Fruit fly (Drosophila melanogaster) whole organism, embryonic: Measurements from ENCODE around the gene CG43136.

Experiments
- Ada2b ChIP-seq: fragments of 200-800 bp; sonication (Bioruptor generic); IDR thresholded peaks from 2 replicates; pipeline ENCODE4 v1.3.6; 2022; ENCODE audit warnings: missing biosample characterization, missing genetic modification characterization
- Awh ChIP-seq: fragments of 200-800 bp; sonication (Bioruptor generic); IDR thresholded peaks from 2 replicates; pipeline ENCODE4, ENCODE4 v1.3.6; 2022; ENCODE audit warnings: missing biosample characterization, missing genetic modification characterization
- Bdp1 ChIP-seq: fragments of 200-800 bp; sonication (Bioruptor generic); optimal IDR thresholded peaks from 3 replicates; lab custom pipeline; 2016; ENCODE audit warnings: missing biosample characterization, missing genetic modification characterization
- C15 ChIP-seq: fragments of 200-800 bp; sonication (Bioruptor generic); IDR thresholded peaks from 3 replicates; pipeline ENCODE4 v1.3.6; 2022; ENCODE audit warnings: missing biosample characterization, missing genetic modification characterization
- CG11456 ChIP-seq: fragments of 200-800 bp; sonication (Bioruptor generic); IDR thresholded peaks from 3 replicates; pipeline ENCODE4 v1.3.6; 2022; ENCODE audit warnings: missing biosample characterization, missing genetic modification characterization
- CG12769 ChIP-seq: fragments of 200-800 bp; sonication (Bioruptor generic); optimal IDR thresholded peaks from 2 replicates; lab custom pipeline; 2019; ENCODE audit warnings: missing biosample characterization, mild to moderate bottlenecking, missing genetic modification characterization, moderate library complexity
- CG14014 ChIP-seq: fragments of 200-800 bp; sonication (Bioruptor generic); IDR thresholded peaks from 2 replicates; pipeline ENCODE4 v1.3.6; 2022; ENCODE audit warnings: missing biosample characterization, missing genetic modification characterization
- CG16779 ChIP-seq: fragments of 200-800 bp; sonication (Bioruptor generic); IDR thresholded peaks from 2 replicates; pipeline ENCODE4 v1.3.6; 2022; ENCODE audit warnings: missing biosample characterization, missing genetic modification characterization
- CG17328 ChIP-seq: fragments of 200-800 bp; sonication (Bioruptor generic); IDR thresholded peaks from 2 replicates; pipeline ENCODE4 v1.3.6; 2022; ENCODE audit warnings: missing biosample characterization, missing genetic modification characterization
- CG1792 ChIP-seq: fragments of 200-800 bp; sonication (Bioruptor generic); optimal IDR thresholded peaks from 2 replicates; lab custom pipeline; 2016; ENCODE audit warnings: missing biosample characterization, missing genetic modification characterization
- CG30020 ChIP-seq: fragments of 200-800 bp; optimal IDR thresholded peaks from 2 replicates; lab custom pipeline; 2019; ENCODE audit warnings: missing biosample characterization, mild to moderate bottlenecking, missing genetic modification characterization, moderate library complexity
- CG31365 ChIP-seq: fragments of 200-800 bp; sonication (Bioruptor generic); optimal IDR thresholded peaks from 2 replicates; lab custom pipeline; 2018; ENCODE audit warnings: missing biosample characterization, mild to moderate bottlenecking, missing genetic modification characterization
- CG31388 ChIP-seq: fragments of 200-800 bp; sonication (Bioruptor generic); optimal IDR thresholded peaks from 2 replicates; lab custom pipeline; 2016; ENCODE audit warnings: missing biosample characterization, missing genetic modification characterization
- CG3281 ChIP-seq: fragments of 200-800 bp; sonication (Bioruptor generic); optimal IDR thresholded peaks from 3 replicates; lab custom pipeline; 2017; ENCODE audit warnings: missing biosample characterization, mild to moderate bottlenecking, missing genetic modification characterization
- CG3726 ChIP-seq: fragments of 200-800 bp; sonication (Bioruptor generic); IDR thresholded peaks from 3 replicates; pipeline ENCODE4, ENCODE4 v1.3.6; 2022; ENCODE audit warnings: missing biosample characterization, missing genetic modification characterization
- CG3838 ChIP-seq: fragments of 200-800 bp; sonication (Bioruptor generic); optimal IDR thresholded peaks from 3 replicates; lab custom pipeline; 2016; ENCODE audit warnings: missing biosample characterization, missing genetic modification characterization
- CG3847 ChIP-seq: fragments of 200-800 bp; sonication (Bioruptor generic); IDR thresholded peaks from 2 replicates; pipeline ENCODE4 v1.3.6; 2022; ENCODE audit warnings: missing biosample characterization, missing genetic modification characterization
- CG3995 ChIP-seq: fragments of 200-800 bp; sonication (Bioruptor generic); optimal IDR thresholded peaks from 3 replicates; lab custom pipeline; 2016; ENCODE audit warnings: missing biosample characterization, missing genetic modification characterization
- CG4360 ChIP-seq: fragments of 200-800 bp; sonication (Bioruptor generic); IDR thresholded peaks from 2 replicates; pipeline ENCODE4 v1.3.6; 2022; ENCODE audit warnings: missing biosample characterization, missing genetic modification characterization
- CG7271 ChIP-seq: fragments of 200-800 bp; sonication (Bioruptor generic); optimal IDR thresholded peaks from 2 replicates; lab custom pipeline; 2018; ENCODE audit warnings: missing biosample characterization, mild to moderate bottlenecking, missing genetic modification characterization, moderate library complexity
- CG8388 ChIP-seq: fragments of 200-800 bp; sonication (Bioruptor generic); optimal IDR thresholded peaks from 2 replicates; lab custom pipeline; 2019; ENCODE audit warnings: missing biosample characterization, mild to moderate bottlenecking, missing genetic modification characterization, moderate library complexity
- CG9215 ChIP-seq: fragments of 200-800 bp; sonication (Bioruptor generic); IDR thresholded peaks from 2 replicates; pipeline ENCODE4 v1.3.6; 2022; ENCODE audit warnings: missing biosample characterization, missing genetic modification characterization
- Dip2 ChIP-seq: fragments of 200-800 bp; sonication (Bioruptor generic); IDR thresholded peaks from 2 replicates; pipeline ENCODE4 v1.3.6; 2022; ENCODE audit warnings: missing biosample characterization, missing genetic modification characterization
- ERR ChIP-seq: fragments of 200-800 bp; sonication (Bioruptor generic); optimal IDR thresholded peaks from 2 replicates; lab custom pipeline; 2016; ENCODE audit warnings: missing biosample characterization, missing genetic modification characterization
- Ets97D ChIP-seq: fragments of 200-800 bp; sonication (Bioruptor generic); optimal IDR thresholded peaks from 3 replicates; lab custom pipeline; 2016; ENCODE audit warnings: missing biosample characterization, missing genetic modification characterization
- Fer3 ChIP-seq: fragments of 200-800 bp; sonication (Bioruptor generic); optimal IDR thresholded peaks from 2 replicates; lab custom pipeline; 2018; ENCODE audit warnings: missing biosample characterization, mild to moderate bottlenecking, missing genetic modification characterization, moderate library complexity
- Kr ChIP-seq: fragments of 200-800 bp; sonication (Bioruptor generic); optimal IDR thresholded peaks from 2 replicates; lab custom pipeline; 2017; ENCODE audit warnings: missing biosample characterization, mild to moderate bottlenecking, missing genetic modification characterization
- NC2α ChIP-seq: fragments of 200-800 bp; sonication (Bioruptor generic); optimal IDR thresholded peaks from 2 replicates; lab custom pipeline; 2016; ENCODE audit warnings: missing biosample characterization, missing genetic modification characterization
- Optix ChIP-seq: fragments of 200-800 bp; sonication (Bioruptor generic); IDR thresholded peaks from 3 replicates; pipeline ENCODE4 v1.3.6; 2022; ENCODE audit warnings: missing biosample characterization, missing genetic modification characterization
- Pdp1 ChIP-seq, 2 experiments: fragments of 200-800 bp; sonication (Bioruptor generic); optimal IDR thresholded peaks; 3 replicates each; lab custom pipeline; 2016; ENCODE audit warnings: missing biosample characterization in 2 of 2, missing genetic modification characterization in 2 of 2, mild to moderate bottlenecking in 1 of 2, moderate library complexity in 1 of 2
- Sry-β ChIP-seq: fragments of 200-800 bp; sonication (Bioruptor generic); optimal IDR thresholded peaks from 2 replicates; lab custom pipeline; 2018; ENCODE audit warnings: missing biosample characterization, mild to moderate bottlenecking, missing genetic modification characterization, moderate library complexity
- Sry-δ ChIP-seq: fragments of 200-800 bp; sonication (Bioruptor generic); optimal IDR thresholded peaks from 2 replicates; lab custom pipeline; 2016; ENCODE audit warnings: missing biosample characterization, missing genetic modification characterization
- Stat92E ChIP-seq, 3 experiments: fragments of >200 bp in 2 of 3; fragments of 200-800 bp in 1 of 3; sonication (Bioruptor generic) in 1 of 3; optimal IDR thresholded peaks; 2 replicates each; lab custom pipeline; 2017 to 2019; ENCODE audit warnings: missing biosample characterization in 3 of 3, missing genetic modification characterization in 3 of 3, mild to moderate bottlenecking in 1 of 3, moderate library complexity in 1 of 3
- ara ChIP-seq: fragments of 200-800 bp; sonication (Bioruptor generic); IDR thresholded peaks from 2 replicates; pipeline ENCODE4 v1.3.6; 2022; ENCODE audit warnings: missing biosample characterization, missing genetic modification characterization
- bcd ChIP-seq: fragments of 200-800 bp; sonication (Bioruptor generic); optimal IDR thresholded peaks from 2 replicates; lab custom pipeline; 2017; ENCODE audit warnings: missing biosample characterization, mild to moderate bottlenecking, missing genetic modification characterization
- bigmax ChIP-seq: fragments of 200-800 bp; sonication (Bioruptor generic); optimal IDR thresholded peaks from 2 replicates; lab custom pipeline; 2018; ENCODE audit warnings: missing biosample characterization, mild to moderate bottlenecking, missing genetic modification characterization
- cad ChIP-seq: fragments of >200 bp; optimal IDR thresholded peaks from 2 replicates; lab custom pipeline; 2017; ENCODE audit warnings: missing biosample characterization, missing genetic modification characterization
- crol ChIP-seq: fragments of 200-800 bp; sonication (Bioruptor generic); IDR thresholded peaks from 2 replicates; pipeline ENCODE4 v1.3.6; 2022; ENCODE audit warnings: missing biosample characterization, missing genetic modification characterization
- disco-r ChIP-seq: fragments of 200-800 bp; sonication (Bioruptor generic); optimal IDR thresholded peaks from 2 replicates; lab custom pipeline; 2016; ENCODE audit warnings: missing biosample characterization, missing genetic modification characterization
- gro ChIP-seq: fragments of 200-800 bp; sonication (Bioruptor generic); optimal IDR thresholded peaks from 2 replicates; lab custom pipeline; 2016; ENCODE audit warnings: missing biosample characterization, missing genetic modification characterization
- her ChIP-seq: fragments of 200-800 bp; sonication (Bioruptor generic); optimal IDR thresholded peaks from 2 replicates; lab custom pipeline; 2016; ENCODE audit warnings: missing biosample characterization, missing genetic modification characterization
- kni ChIP-seq: fragments of 200-800 bp; sonication (Bioruptor generic); optimal IDR thresholded peaks from 3 replicates; lab custom pipeline; 2017; ENCODE audit warnings: mild to moderate bottlenecking, missing biosample characterization, missing genetic modification reagents, missing genetic modification characterization
- lbe ChIP-seq: fragments of 200-800 bp; sonication (Bioruptor generic); optimal IDR thresholded peaks from 2 replicates; lab custom pipeline; 2016; ENCODE audit warnings: missing biosample characterization, mild to moderate bottlenecking, missing genetic modification characterization
- nom ChIP-seq: fragments of 200-800 bp; sonication (Bioruptor generic); optimal IDR thresholded peaks from 2 replicates; lab custom pipeline; 2017; ENCODE audit warnings: missing biosample characterization, missing genetic modification characterization, mild to moderate bottlenecking, moderate library complexity, missing genetic modification reagents
- run ChIP-seq: fragments of 200-800 bp; sonication (Bioruptor generic); optimal IDR thresholded peaks from 3 replicates; lab custom pipeline; 2018; ENCODE audit warnings: missing biosample characterization, mild to moderate bottlenecking, missing genetic modification characterization
- scrt ChIP-seq: fragments of 200-800 bp; sonication (Bioruptor generic); optimal IDR thresholded peaks from 2 replicates; lab custom pipeline; 2018; ENCODE audit warnings: missing biosample characterization, mild to moderate bottlenecking, missing genetic modification characterization, moderate library complexity
- sim ChIP-seq: fragments of 200-800 bp; sonication (Bioruptor generic); IDR thresholded peaks from 2 replicates; pipeline ENCODE4 v1.3.6; 2022; ENCODE audit warnings: missing biosample characterization, missing genetic modification characterization
- slou ChIP-seq: fragments of 200-800 bp; sonication (Bioruptor generic); optimal IDR thresholded peaks from 3 replicates; lab custom pipeline; 2016; ENCODE audit warnings: missing biosample characterization, missing genetic modification characterization
- slp2 ChIP-seq: fragments of 200-800 bp; sonication (Bioruptor generic); optimal IDR thresholded peaks from 2 replicates; lab custom pipeline; 2016; ENCODE audit warnings: missing biosample characterization, missing genetic modification characterization
- so ChIP-seq: fragments of 200-800 bp; sonication (Bioruptor generic); IDR thresholded peaks from 3 replicates; pipeline ENCODE4 v1.3.6; 2022; ENCODE audit warnings: missing biosample characterization, missing genetic modification characterization

Gene CG43136

dm6 chrX:5880139-5880924, 26.8 kb downstream of the CG43136 start (continued):
- no peak for TF ChIP-seq slou (GFP tag; lab: Kevin White, UChicago)
- 0 out of 3 replicates have a peak, but pooled peaks have one; percentile 43 for TF ChIP-seq Optix (GFP tag; lab: Robert Waterston, UW)
- peak; percentile 87 for TF ChIP-seq CG4360 (GFP tag; lab: Robert Waterston, UW)
- no peak for TF ChIP-seq sim (GFP tag; lab: Robert Waterston, UW)
- TF ChIP-seq Ets97D (GFP tag; lab: Kevin White, UChicago): peak; percentile 15
- peak; percentile 57 for TF ChIP-seq CG3281 (GFP tag; lab: Kevin White, UChicago)
- no peak for TF ChIP-seq CG31388
- peak; percentile 77 for TF ChIP-seq lbe (GFP tag; lab: Kevin White, UChicago)
- TF ChIP-seq ara (GFP tag; lab: Robert Waterston, UW): no peak; the same call in 1 of the 2 replicates
- TF ChIP-seq CG3995 (GFP tag; lab: Kevin White, UChicago): peak; percentile 44
- peak; percentile 33 for TF ChIP-seq her (GFP tag; lab: Kevin White, UChicago)
- TF ChIP-seq bcd: no peak
- TF ChIP-seq Fer3: peak; percentile 58
- peak; percentile 70 for TF ChIP-seq CG14014 (GFP tag; lab: Robert Waterston, UW)
- TF ChIP-seq CG3847 (GFP tag; lab: Robert Waterston, UW): no peak
- TF ChIP-seq Sry-δ: no peak
- TF ChIP-seq CG31365: no peak
- TF ChIP-seq CG3838 (GFP tag; lab: Kevin White, UChicago): no peak
- peak; percentile 9 for TF ChIP-seq Kr (GFP tag; lab: Kevin White, UChicago)
- no peak for TF ChIP-seq CG30020 (tag; lab: Kevin White, UChicago)
- no peak for TF ChIP-seq disco-r
- TF ChIP-seq run (tag; lab: Kevin White, UChicago): no peak
- TF ChIP-seq so (GFP tag; lab: Robert Waterston, UW): no peak
- peak; percentile 54 for TF ChIP-seq kni (GFP tag; lab: Kevin White, UChicago)
- TF ChIP-seq nom (GFP tag; lab: Kevin White, UChicago): peak; percentile 68
- TF ChIP-seq scrt: peak; percentile 67
- TF ChIP-seq Bdp1 (GFP tag; lab: Kevin White, UChicago): no peak
- peak; percentile 7 for TF ChIP-seq gro (GFP tag; lab: Kevin White, UChicago)
- no peak for TF ChIP-seq CG3726 (GFP tag; lab: Robert Waterston, UW)
- no peak for TF ChIP-seq CG7271
- no peak for TF ChIP-seq Sry-β (GFP tag; lab: Kevin White, UChicago)
- TF ChIP-seq CG1792 (GFP tag; lab: Kevin White, UChicago): peak; percentile 38
- TF ChIP-seq C15 (GFP tag; lab: Robert Waterston, UW): no peak
- no peak for TF ChIP-seq Awh (GFP tag; lab: Robert Waterston, UW)
- TF ChIP-seq bigmax (GFP tag; lab: Kevin White, UChicago): no peak
- peak; percentile 19; the same call in 1 of the 2 replicates for TF ChIP-seq CG9215 (GFP tag; lab: Robert Waterston, UW)
- TF ChIP-seq CG17328 (GFP tag; lab: Robert Waterston, UW): 0 out of 2 replicates have a peak, but pooled peaks have one; percentile 23
- no peak for TF ChIP-seq ERR
- TF ChIP-seq slp2 (GFP tag; lab: Kevin White, UChicago): no peak
- no peak for TF ChIP-seq cad
- peak; percentile 40 for TF ChIP-seq CG8388
- TF ChIP-seq CG16779 (GFP tag; lab: Robert Waterston, UW): no peak
- TF ChIP-seq crol (GFP tag; lab: Robert Waterston, UW): no peak
- peak; percentile 63 for TF ChIP-seq CG12769 (tag; lab: Kevin White, UChicago)
- TF ChIP-seq CG11456 (GFP tag; lab: Robert Waterston, UW): peak; percentile 33; the same call in 1 of the 3 replicates
- peak in 1 of 2 experiments; percentile 89 for TF ChIP-seq Pdp1 (GFP tag; optimal IDR thresholded peaks at IDR 0.05; lab: Kevin White, UChicago)
- no peak for TF ChIP-seq NC2α (GFP tag; lab: Kevin White, UChicago)
- no peak for TF ChIP-seq Dip2 (GFP tag; lab: Robert Waterston, UW)
- TF ChIP-seq Stat92E (GFP tag; optimal IDR thresholded peaks at IDR 0.05; lab: Kevin White, UChicago): no peak
- TF ChIP-seq Ada2b: peak; percentile 52
